Fruit fly (Drosophila melanogaster) whole organism, adult: ENCODE results near the gene RpS29.

Source experiments
- CG14711 ChIP-seq: fragments of 200-800 bp; sonication (Bioruptor generic); optimal IDR thresholded peaks from 2 replicates; lab custom pipeline; 2018; ENCODE audit warnings: missing biosample characterization, mild to moderate bottlenecking, missing genetic modification characterization, moderate library complexity
- CG5204 ChIP-seq: fragments of 200-800 bp; sonication (Bioruptor generic); optimal IDR thresholded peaks from 2 replicates; lab custom pipeline; 2016; ENCODE audit warnings: missing biosample characterization, missing genetic modification characterization
- Crg-1 ChIP-seq: fragments of 200-800 bp; sonication (Bioruptor generic); optimal IDR thresholded peaks from 2 replicates; lab custom pipeline; 2016; ENCODE audit warnings: missing biosample characterization, missing genetic modification characterization
- bab1 ChIP-seq: fragments of 200-800 bp; sonication (Bioruptor generic); optimal IDR thresholded peaks from 3 replicates; lab custom pipeline; 2019; ENCODE audit warnings: missing biosample characterization, mild to moderate bottlenecking, missing genetic modification characterization, moderate library complexity
- cic ChIP-seq: fragments of 200-800 bp; sonication (Bioruptor generic); optimal IDR thresholded peaks from 2 replicates; lab custom pipeline; 2017; ENCODE audit warnings: missing biosample characterization, mild to moderate bottlenecking, missing genetic modification characterization, moderate library complexity
- cnc ChIP-seq, 2 experiments: fragments of >200 bp; optimal IDR thresholded peaks; 2 replicates each; lab custom pipeline; 2017
- pad ChIP-seq: fragments of 200-800 bp; sonication (Bioruptor generic); optimal IDR thresholded peaks from 3 replicates; lab custom pipeline; 2017; ENCODE audit warnings: missing biosample characterization, missing genetic modification characterization, mild to moderate bottlenecking, moderate library complexity, missing genetic modification reagents
- tj ChIP-seq: fragments of 200-800 bp; sonication (Bioruptor generic); optimal IDR thresholded peaks from 3 replicates; lab custom pipeline; 2017; ENCODE audit warnings: missing biosample characterization, mild to moderate bottlenecking, missing genetic modification characterization, moderate library complexity

DNA sequence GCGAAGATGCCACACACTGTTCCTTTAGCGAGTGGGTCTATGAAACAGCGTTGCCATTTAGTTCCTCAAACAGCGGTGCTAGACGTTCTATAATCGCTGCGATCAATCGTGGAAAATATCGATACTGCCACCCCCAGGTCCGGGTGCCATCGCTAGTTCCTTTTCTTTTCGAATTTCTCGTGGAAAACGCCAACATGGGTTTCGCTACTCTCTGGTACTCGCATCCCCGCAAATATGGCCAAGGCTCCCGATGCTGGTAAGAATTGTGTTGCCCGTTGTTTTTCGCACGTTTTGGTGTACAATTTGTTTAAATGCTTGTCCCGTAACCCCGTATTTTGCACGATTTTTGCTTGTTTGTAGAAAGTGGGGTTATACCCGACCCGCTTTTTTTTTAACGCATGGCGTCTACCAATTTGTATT is at the start of gene RpS29:
- TF ChIP-seq cic (GFP tag; lab: Kevin White, UChicago) (peak; percentile 74), pad (GFP tag; lab: Kevin White, UChicago) (peak; percentile 71), bab1 (GFP tag; lab: Kevin White, UChicago) (peak; percentile 93), CG5204 (GFP tag; lab: Kevin White, UChicago) (no peak), tj (GFP tag; lab: Kevin White, UChicago) (peak; percentile 50), CG14711 (tag; lab: Kevin White, UChicago) (peak; percentile 69), Crg-1 (GFP tag; lab: Kevin White, UChicago) (peak; percentile 93), cnc (optimal IDR thresholded peaks at IDR 0.05; lab: Kevin White, UChicago) (no peak)
